Fruit fly (Drosophila melanogaster): Measurements from ENCODE around the gene Ccp84Af.

DNA sequence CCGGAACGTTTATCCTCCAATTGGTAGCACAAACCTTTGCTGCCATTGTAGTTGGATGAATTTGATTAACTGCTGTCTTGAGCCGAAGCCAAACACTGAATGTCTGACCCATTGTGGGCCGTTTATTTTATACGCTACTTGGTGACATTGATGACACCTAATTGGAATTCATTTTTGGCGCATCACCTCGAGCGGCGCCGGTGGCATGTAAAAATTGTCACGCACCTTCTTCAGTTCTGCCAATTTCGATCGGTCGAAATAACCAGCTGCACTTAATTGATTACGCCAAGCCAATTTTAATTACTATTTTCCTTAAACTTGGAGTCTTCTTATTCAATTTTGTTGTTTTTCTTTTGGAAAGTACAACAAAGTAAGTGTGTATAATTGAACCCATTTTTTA is 1.6 kb upstream of the Ccp84Af start, which contains the start of gene Ccp84Ae:
- no peak for TF ChIP-seq Myc (optimal IDR thresholded peaks at IDR 0.05)
- no peak for TF ChIP-seq h (optimal IDR thresholded peaks at IDR 0.05)
- TF ChIP-seq insv (optimal IDR thresholded peaks at IDR 0.05) = no peak
- TF ChIP-seq ttk (optimal IDR thresholded peaks at IDR 0.05) = no peak
